Worm (Caenorhabditis elegans) whole organism, midembryonic: ENCODE data around the gene cpf-1.

Experiments
- T22C8.4 ChIP-seq: fragments of 200-800 bp; sonication (Bioruptor generic); IDR thresholded peaks from 2 replicates; pipeline ENCODE4 v1.3.6; 2022; ENCODE audit warnings: missing genetic modification characterization, missing compliant biosample characterization
- cog-1 ChIP-seq: sonication (generic microtip); optimal IDR thresholded peaks from 2 replicates; lab custom pipeline; 2016; ENCODE audit warnings: missing genetic modification characterization, missing compliant biosample characterization
- flt-1 ChIP-seq: fragments of 200-800 bp; sonication (Bioruptor generic); IDR thresholded peaks from 2 replicates; pipeline ENCODE4 v1.3.6; 2022; ENCODE audit warnings: missing genetic modification characterization, missing compliant biosample characterization
- klf-2 ChIP-seq: fragments of 200-800 bp; sonication (Bioruptor generic); conservative IDR thresholded peaks from 2 replicates; pipeline ENCODE4 v1.3.6; 2022; ENCODE audit warnings: missing genetic modification reagents, missing genetic modification characterization, missing compliant biosample characterization
- med-1 ChIP-seq: sonication (generic microtip); optimal IDR thresholded peaks from 2 replicates; lab custom pipeline; 2017; ENCODE audit warnings: missing genetic modification characterization, mild to moderate bottlenecking, missing compliant biosample characterization, antibody characterized with exemption, missing genetic modification reagents; ENCODE audit not compliant: insufficient read depth
- ref-1 ChIP-seq: fragments of 200-800 bp; sonication (Bioruptor generic); conservative IDR thresholded peaks from 2 replicates; pipeline ENCODE4 v1.3.6; 2022; ENCODE audit warnings: missing genetic modification reagents, missing genetic modification characterization, missing compliant biosample characterization
- tab-1 ChIP-seq: fragments of 200-800 bp; sonication (Bioruptor generic); IDR thresholded peaks from 2 replicates; pipeline ENCODE4 v1.3.6; 2022; ENCODE audit warnings: missing genetic modification characterization, missing compliant biosample characterization
- ztf-23 ChIP-seq: fragments of 200-800 bp; sonication (Bioruptor generic); IDR thresholded peaks from 2 replicates; pipeline ENCODE4 v1.3.6; 2022; ENCODE audit warnings: missing genetic modification reagents, missing genetic modification characterization, missing compliant biosample characterization
- ztf-29 ChIP-seq: fragments of 200-800 bp; sonication (Bioruptor generic); IDR thresholded peaks from 2 replicates; pipeline ENCODE4 v1.3.6; 2022; ENCODE audit warnings: missing genetic modification reagents, missing genetic modification characterization, missing compliant biosample characterization

The cpf-1 gene

DNA sequence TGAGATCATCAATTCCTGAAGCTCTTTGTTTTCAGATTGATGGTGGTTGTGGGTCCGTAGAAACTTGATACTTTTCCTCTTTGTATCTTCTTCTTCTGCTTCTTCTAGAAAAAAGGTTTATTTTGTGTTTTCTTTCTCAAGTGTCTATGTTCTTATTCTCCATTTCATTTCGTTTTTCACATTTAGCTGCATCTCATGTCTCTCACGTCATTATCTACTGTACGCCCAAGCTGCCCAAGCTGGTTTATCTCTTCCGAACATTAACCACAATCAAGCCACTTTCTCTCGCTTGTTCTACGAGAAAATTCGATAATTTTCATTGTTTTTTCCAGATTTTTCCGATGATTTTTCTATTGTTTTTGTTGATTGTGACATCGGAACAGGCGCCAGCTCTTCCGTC is 3.0 kb downstream of the cpf-1 start, which contains the start of gene F28C6.5:
F28C6.5 (plus strand) TSS at position 301 of the 400 bp plus-strand sequence.
- TF ChIP-seq ztf-29 (GFP tag; lab: Robert Waterston, UW) (no peak), ref-1 (no peak), klf-2 (GFP tag; lab: Robert Waterston, UW) (no peak), flt-1 (GFP tag; lab: Robert Waterston, UW) (no peak), cog-1 (tag; lab: Kevin White, UChicago) (no peak), med-1 (no peak), ztf-23 (GFP tag; lab: Robert Waterston, UW) (no peak), T22C8.4 (no peak), tab-1 (no peak)

DNA sequence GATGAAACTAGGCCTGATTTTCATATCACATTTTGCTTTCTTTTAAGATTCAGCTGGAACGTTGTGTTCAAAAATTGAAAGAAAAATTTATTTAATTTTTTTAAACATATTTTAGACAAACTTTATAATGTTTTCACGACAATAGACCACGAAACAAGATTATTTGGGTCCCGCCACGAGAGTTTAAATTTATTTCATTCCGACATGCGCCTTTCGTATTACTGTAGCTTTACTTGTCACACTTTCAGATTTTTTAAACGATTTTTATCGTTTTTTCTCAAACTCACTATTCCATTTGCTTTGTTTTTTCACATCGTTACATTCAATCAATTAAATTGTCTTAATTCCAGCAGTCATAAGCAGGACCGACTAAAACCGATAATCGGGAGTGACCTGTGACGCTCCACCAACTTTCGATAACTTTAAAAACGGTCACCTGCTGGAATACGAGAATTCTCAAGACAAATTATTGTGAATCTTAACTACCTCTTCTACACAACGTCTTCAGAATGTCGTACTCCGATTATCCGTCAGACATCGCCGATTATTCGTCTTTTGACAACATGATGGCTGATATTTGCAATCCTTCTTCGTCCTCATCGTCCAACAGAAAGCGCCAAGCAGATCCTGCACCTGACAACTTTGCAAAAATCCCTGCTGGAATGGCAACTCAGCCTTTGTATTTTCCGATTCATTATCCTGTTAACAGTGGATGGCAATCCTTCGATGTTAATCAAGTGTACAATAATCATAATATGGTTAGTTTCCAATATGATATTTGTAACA is 8.2 kb downstream of the cpf-1 start, which contains the start of gene aptf-3:
aptf-3 (plus strand) TSS at position 351 of the 786 bp plus-strand sequence.
- TF ChIP-seq ref-1: no peak
- no peak for TF ChIP-seq klf-2 (GFP tag; lab: Robert Waterston, UW)
- no peak for TF ChIP-seq tab-1
- no peak for TF ChIP-seq ztf-23 (GFP tag; lab: Robert Waterston, UW)
- no peak for TF ChIP-seq ztf-29 (GFP tag; lab: Robert Waterston, UW)
- no peak for TF ChIP-seq cog-1 (tag; lab: Kevin White, UChicago)
- TF ChIP-seq flt-1 (GFP tag; lab: Robert Waterston, UW): no peak
- no peak for TF ChIP-seq T22C8.4
- TF ChIP-seq med-1: no peak

DNA sequence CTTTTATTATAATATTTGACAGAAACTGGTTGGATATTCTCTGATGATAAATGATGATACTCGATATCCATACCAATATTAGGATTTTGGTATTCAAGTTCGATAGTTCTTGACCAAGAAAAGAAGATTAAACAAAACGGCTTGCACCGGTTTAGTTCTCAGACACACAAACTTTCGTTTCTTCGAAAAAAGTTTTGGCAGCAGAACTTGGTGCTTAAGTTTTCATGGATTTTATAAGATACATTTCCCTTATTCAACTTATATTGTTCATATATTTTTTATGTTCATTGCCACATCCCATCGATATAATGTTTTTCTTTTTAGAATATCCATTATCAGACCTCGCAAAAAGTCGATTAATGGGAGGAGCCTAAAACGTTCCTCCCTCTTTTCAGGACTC is 11.6 kb downstream of the cpf-1 start, which contains the start of gene aptf-4:
aptf-4 (plus strand) TSS at position 301 of the 400 bp plus-strand sequence.
- TF ChIP-seq klf-2 (GFP tag; lab: Robert Waterston, UW): no peak

DNA sequence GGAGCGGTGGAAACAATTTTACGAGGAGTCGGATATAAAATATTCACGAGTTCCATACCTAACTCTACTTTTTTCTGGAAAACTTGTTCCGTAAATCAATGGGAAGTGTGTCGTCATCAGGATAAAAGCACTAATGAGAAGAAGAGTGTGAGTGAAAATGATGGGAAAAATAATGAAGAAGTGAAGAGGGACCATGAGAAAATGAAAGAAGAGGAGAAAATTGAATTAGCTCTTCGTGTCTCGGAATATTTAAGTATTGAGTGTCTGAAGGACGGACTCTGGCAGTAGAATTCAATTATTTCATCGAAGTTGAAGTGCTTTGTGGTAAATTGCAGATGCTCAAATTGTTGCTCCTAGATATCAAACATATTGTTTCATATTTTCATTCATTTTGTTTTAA is 13.0 kb downstream of the cpf-1 start:
- TF ChIP-seq ztf-29 (GFP tag; lab: Robert Waterston, UW) (no peak), klf-2 (GFP tag; lab: Robert Waterston, UW) (no peak), med-1 (no peak), cog-1 (tag; lab: Kevin White, UChicago) (no peak), ztf-23 (GFP tag; lab: Robert Waterston, UW) (no peak), tab-1 (no peak), T22C8.4 (no peak), ref-1 (no peak), flt-1 (GFP tag; lab: Robert Waterston, UW) (no peak)

DNA sequence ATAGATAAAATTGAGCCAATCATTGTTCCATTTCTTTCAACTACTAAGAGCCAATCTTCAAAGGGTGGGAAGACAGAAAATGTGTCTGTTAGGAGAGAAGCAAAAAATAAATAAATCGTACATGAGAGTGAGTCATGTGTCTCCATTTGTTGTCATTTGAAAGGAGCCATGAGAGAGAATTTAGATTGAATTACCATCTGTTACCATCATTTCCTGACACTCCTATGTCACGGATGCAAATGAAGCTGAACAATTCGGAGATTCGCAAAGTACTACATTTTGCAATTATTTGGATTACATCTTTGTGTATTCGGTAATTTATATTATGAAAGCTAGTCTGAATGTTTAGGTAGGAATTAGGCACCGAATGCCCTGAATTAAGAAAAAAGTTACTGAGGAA is 13.8 kb downstream of the cpf-1 start:
- no peak for TF ChIP-seq flt-1 (GFP tag; lab: Robert Waterston, UW)
- no peak for TF ChIP-seq klf-2 (GFP tag; lab: Robert Waterston, UW)
- no peak for TF ChIP-seq ztf-29 (GFP tag; lab: Robert Waterston, UW)
- no peak for TF ChIP-seq tab-1
- no peak for TF ChIP-seq T22C8.4

DNA sequence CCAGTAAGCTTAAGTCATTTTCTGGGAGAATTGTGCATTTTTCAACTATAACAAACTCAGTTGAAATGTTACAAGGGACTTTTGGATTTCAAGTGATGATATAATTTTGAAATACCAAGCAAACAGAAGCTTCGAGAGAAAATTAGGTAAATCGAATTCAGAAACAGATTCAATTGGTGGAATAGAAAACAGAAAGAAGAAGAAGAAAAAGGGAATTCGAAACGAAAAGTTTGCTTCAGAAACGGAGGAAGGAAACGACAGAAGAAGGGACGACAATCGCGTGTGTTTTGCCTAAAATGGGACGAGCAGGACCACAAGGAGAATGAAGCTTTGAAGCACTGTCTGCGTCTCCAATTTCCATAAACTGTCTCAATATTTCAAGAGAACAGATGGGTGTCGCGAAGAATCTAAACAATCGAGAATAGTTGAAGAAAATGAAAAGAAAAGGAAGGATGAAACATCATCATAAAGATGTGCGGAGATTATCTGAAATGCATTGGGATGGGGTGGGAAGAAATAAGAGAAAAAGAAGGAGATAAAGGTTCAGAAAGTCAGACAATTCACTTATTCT is 14.5 kb downstream of the cpf-1 start:
- TF ChIP-seq tab-1 (no peak), flt-1 (GFP tag; lab: Robert Waterston, UW) (no peak), ztf-23 (GFP tag; lab: Robert Waterston, UW) (no peak), cog-1 (tag; lab: Kevin White, UChicago) (no peak), med-1 (no peak), T22C8.4 (no peak), klf-2 (GFP tag; lab: Robert Waterston, UW) (no peak), ztf-29 (GFP tag; lab: Robert Waterston, UW) (no peak), ref-1 (no peak)

DNA sequence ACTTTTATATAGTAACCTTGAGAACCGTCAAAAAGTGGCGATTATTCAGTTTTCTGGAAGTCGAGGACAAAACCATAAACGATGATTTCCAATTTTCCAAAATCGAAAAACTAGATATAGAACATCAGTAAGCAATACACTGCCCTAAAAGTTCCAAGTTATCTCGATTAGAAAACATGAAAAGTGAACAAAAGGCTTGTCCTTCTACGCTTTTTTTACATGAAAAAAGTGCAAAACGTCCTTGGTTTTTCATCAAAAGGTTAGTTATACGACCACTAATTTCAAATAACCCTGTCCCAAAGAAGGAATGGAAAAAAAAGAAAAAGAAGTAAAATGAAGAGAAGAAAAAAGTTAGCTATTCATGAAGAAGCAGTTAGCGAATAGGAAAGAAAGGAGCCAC is 16.3 kb downstream of the cpf-1 start:
- TF ChIP-seq ztf-29 (GFP tag; lab: Robert Waterston, UW) (no peak), ztf-23 (GFP tag; lab: Robert Waterston, UW) (no peak), T22C8.4 (no peak), tab-1 (no peak), flt-1 (GFP tag; lab: Robert Waterston, UW) (no peak), med-1 (no peak), ref-1 (no peak)

DNA sequence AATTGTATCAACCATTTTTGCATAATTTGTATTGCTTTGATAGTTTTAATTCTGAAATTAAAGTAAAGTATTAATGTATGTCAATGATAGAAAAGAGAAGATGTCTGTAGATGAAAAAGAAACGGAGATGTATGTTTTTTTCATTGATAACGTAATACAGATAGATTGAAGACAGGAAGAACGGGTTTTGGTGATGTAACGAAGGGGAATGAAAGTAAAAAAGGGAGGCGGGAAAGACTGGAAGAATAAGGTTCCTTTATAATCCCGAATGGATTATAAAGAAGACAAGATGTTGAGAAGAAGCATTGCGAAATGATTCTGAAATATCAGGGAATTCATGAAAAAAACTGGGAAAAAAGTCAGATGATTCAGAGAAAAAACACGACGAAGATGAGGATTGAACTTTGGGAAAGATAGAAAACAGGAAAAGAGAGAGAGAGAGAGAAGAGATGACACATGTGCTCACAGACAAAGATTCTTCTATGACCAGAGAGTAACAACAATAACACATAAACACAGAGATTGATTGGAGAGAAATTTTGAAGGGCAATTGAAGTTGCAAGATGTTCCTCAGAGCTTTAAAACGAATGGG is 17.1 kb downstream of the cpf-1 start, which contains the start of gene F54C9.11:
F54C9.11 (minus strand) TSS at position 51 of the 592 bp plus-strand sequence.
- TF ChIP-seq ztf-23 (GFP tag; lab: Robert Waterston, UW): no peak
- TF ChIP-seq med-1: no peak
- TF ChIP-seq T22C8.4: no peak
- TF ChIP-seq klf-2 (GFP tag; lab: Robert Waterston, UW): no peak
- no peak for TF ChIP-seq cog-1 (tag; lab: Kevin White, UChicago)
- TF ChIP-seq ref-1: no peak
- TF ChIP-seq ztf-29 (GFP tag; lab: Robert Waterston, UW): no peak
- TF ChIP-seq tab-1: no peak
- no peak for TF ChIP-seq flt-1 (GFP tag; lab: Robert Waterston, UW)

DNA sequence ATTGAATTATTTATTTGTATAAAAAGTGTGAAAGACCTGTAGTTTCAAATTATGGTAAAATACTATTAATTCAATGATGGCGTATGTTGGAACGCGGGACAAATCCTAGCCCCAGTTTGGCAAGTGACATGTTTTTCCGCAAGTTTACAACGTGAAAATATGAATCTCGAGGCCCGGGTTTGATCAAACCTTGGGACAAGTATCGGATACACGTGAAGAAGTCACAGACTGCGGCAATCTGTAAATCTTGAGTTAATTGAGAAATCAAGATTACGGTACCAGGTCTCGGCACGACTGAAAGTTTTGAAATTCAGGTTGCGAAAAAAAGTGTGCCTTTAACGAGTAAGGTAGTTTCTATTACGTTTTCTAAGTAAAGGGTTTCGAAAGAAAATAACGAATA is 19.2 kb downstream of the cpf-1 start:
- TF ChIP-seq flt-1 (GFP tag; lab: Robert Waterston, UW) (no peak), T22C8.4 (no peak), med-1 (no peak), tab-1 (no peak), cog-1 (tag; lab: Kevin White, UChicago) (no peak), klf-2 (GFP tag; lab: Robert Waterston, UW) (no peak), ztf-29 (GFP tag; lab: Robert Waterston, UW) (no peak), ztf-23 (GFP tag; lab: Robert Waterston, UW) (no peak), ref-1 (no peak)

DNA sequence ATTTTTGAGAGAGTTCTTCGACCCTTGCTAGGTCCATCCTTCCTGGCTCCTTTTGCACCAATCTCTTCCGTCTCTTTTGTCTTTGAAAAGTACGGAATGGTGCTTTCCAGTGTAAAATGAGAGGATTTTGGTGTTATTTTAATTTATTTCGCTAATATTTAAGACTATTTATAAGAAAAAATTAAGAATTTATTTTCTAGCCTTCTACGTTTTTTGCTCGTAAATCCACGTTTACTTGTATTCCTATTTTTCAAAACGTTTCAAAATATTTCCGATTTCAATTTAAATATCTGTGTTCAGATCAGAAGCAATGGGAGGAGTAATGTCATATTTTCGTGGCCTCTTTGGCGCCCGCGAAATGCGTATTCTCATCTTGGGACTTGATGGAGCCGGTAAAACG is 20.5 kb downstream of the cpf-1 start, which contains the start of gene arl-1:
arl-1 (plus strand) TSS at position 301 of the 400 bp plus-strand sequence.
- no peak for TF ChIP-seq tab-1
- TF ChIP-seq ztf-23 (GFP tag; lab: Robert Waterston, UW): no peak
- TF ChIP-seq ref-1: no peak
- TF ChIP-seq ztf-29 (GFP tag; lab: Robert Waterston, UW): no peak
- no peak for TF ChIP-seq med-1
- TF ChIP-seq flt-1 (GFP tag; lab: Robert Waterston, UW): no peak
- no peak for TF ChIP-seq klf-2 (GFP tag; lab: Robert Waterston, UW)
- TF ChIP-seq cog-1 (tag; lab: Kevin White, UChicago): no peak
- TF ChIP-seq T22C8.4: no peak
